Fruit fly (Drosophila melanogaster) whole organism, pupa: ENCODE data around the gene Ir94b.
A peak's percentile ranks its signal among the peaks of the same experiment; 100 is the strongest.

Experiments used
- CG10348 ChIP-seq: fragments of 200-800 bp; sonication (Bioruptor generic); IDR thresholded peaks from 2 replicates; pipeline ENCODE4 v1.3.6; 2022; ENCODE audit warnings: missing biosample characterization, missing genetic modification characterization
- CG12605 ChIP-seq: fragments of 200-800 bp; sonication (Bioruptor generic); IDR thresholded peaks from 2 replicates; pipeline ENCODE4 v1.3.6; 2022; ENCODE audit warnings: missing biosample characterization, missing genetic modification characterization
- CG13204 ChIP-seq: fragments of 200-800 bp; sonication (Bioruptor generic); optimal IDR thresholded peaks from 2 replicates; lab custom pipeline; 2018; ENCODE audit warnings: missing biosample characterization, mild to moderate bottlenecking, missing genetic modification characterization, moderate library complexity
- CG14655 ChIP-seq: fragments of 200-800 bp; sonication (Bioruptor generic); optimal IDR thresholded peaks from 3 replicates; lab custom pipeline; 2017; ENCODE audit warnings: mild to moderate bottlenecking, missing biosample characterization, missing genetic modification reagents, missing genetic modification characterization
- CG15710 ChIP-seq: fragments of 200-800 bp; sonication (Bioruptor generic); optimal IDR thresholded peaks from 2 replicates; lab custom pipeline; 2018; ENCODE audit warnings: missing biosample characterization, mild to moderate bottlenecking, missing genetic modification characterization, moderate library complexity
- CG17806 ChIP-seq: fragments of 200-800 bp; sonication (Bioruptor generic); optimal IDR thresholded peaks from 2 replicates; lab custom pipeline; 2018; ENCODE audit warnings: missing biosample characterization, mild to moderate bottlenecking, missing genetic modification characterization, moderate library complexity
- CG32121 ChIP-seq: fragments of 200-800 bp; sonication (Bioruptor generic); IDR thresholded peaks from 2 replicates; pipeline ENCODE4 v1.3.6; 2022; ENCODE audit warnings: missing biosample characterization, missing genetic modification characterization
- CG34367 ChIP-seq: fragments of 200-800 bp; sonication (Bioruptor generic); optimal IDR thresholded peaks from 2 replicates; lab custom pipeline; 2018; ENCODE audit warnings: missing biosample characterization, mild to moderate bottlenecking, missing genetic modification characterization
- CG4496 ChIP-seq: fragments of 200-800 bp; sonication (Bioruptor generic); IDR thresholded peaks from 3 replicates; pipeline ENCODE4 v1.3.6; 2022; ENCODE audit warnings: missing biosample characterization, missing genetic modification characterization
- CG8159 ChIP-seq: fragments of 200-800 bp; sonication (Bioruptor generic); optimal IDR thresholded peaks from 3 replicates; lab custom pipeline; 2018; ENCODE audit warnings: missing biosample characterization, mild to moderate bottlenecking, missing genetic modification characterization, moderate library complexity
- CG8301 ChIP-seq: fragments of 200-800 bp; sonication (Bioruptor generic); optimal IDR thresholded peaks from 2 replicates; lab custom pipeline; 2018; ENCODE audit warnings: missing biosample characterization, mild to moderate bottlenecking, missing genetic modification characterization
- CG9948 ChIP-seq: fragments of 200-800 bp; sonication (Bioruptor generic); optimal IDR thresholded peaks from 2 replicates; lab custom pipeline; 2018; ENCODE audit warnings: missing biosample characterization, mild to moderate bottlenecking, missing genetic modification characterization, moderate library complexity
- D1 ChIP-seq: fragments of 200-800 bp; sonication (Bioruptor generic); optimal IDR thresholded peaks from 2 replicates; lab custom pipeline; 2018; ENCODE audit warnings: missing biosample characterization, mild to moderate bottlenecking, missing genetic modification characterization, moderate library complexity
- EcR ChIP-seq: fragments of 200-800 bp; sonication (Bioruptor generic); optimal IDR thresholded peaks from 3 replicates; lab custom pipeline; 2019; ENCODE audit warnings: missing biosample characterization, missing genetic modification characterization, mild to moderate bottlenecking, moderate library complexity, missing genetic modification reagents
- Ets98B ChIP-seq: fragments of 200-800 bp; sonication (Bioruptor generic); IDR thresholded peaks from 2 replicates; pipeline ENCODE4 v1.3.6; 2022; ENCODE audit warnings: missing biosample characterization, missing genetic modification characterization
- Pif1A ChIP-seq: fragments of 200-800 bp; sonication (Bioruptor generic); optimal IDR thresholded peaks from 3 replicates; lab custom pipeline; 2016; ENCODE audit warnings: missing biosample characterization, missing genetic modification characterization
- Pif1B ChIP-seq: fragments of 200-800 bp; sonication (Bioruptor generic); optimal IDR thresholded peaks from 3 replicates; lab custom pipeline; 2016; ENCODE audit warnings: missing biosample characterization, missing genetic modification characterization
- Snoo ChIP-seq: fragments of 200-800 bp; sonication (Bioruptor generic); optimal IDR thresholded peaks from 3 replicates; lab custom pipeline; 2017; ENCODE audit warnings: missing biosample characterization, mild to moderate bottlenecking, missing genetic modification characterization, inconsistent platforms
- fd96Ca ChIP-seq: fragments of 200-800 bp; sonication (Bioruptor generic); IDR thresholded peaks from 3 replicates; pipeline ENCODE4 v1.3.6; 2022; ENCODE audit warnings: missing biosample characterization, missing genetic modification characterization
- gl ChIP-seq: fragments of 200-800 bp; sonication (Bioruptor generic); optimal IDR thresholded peaks from 2 replicates; lab custom pipeline; 2018; ENCODE audit warnings: missing biosample characterization, mild to moderate bottlenecking, missing genetic modification characterization
- rn ChIP-seq: fragments of 200-800 bp; sonication (Bioruptor generic); IDR thresholded peaks from 2 replicates; pipeline ENCODE4 v1.3.6; 2022; ENCODE audit warnings: missing biosample characterization, missing genetic modification characterization

Gene Ir94b

dm6 chr3R:22147426-22147825, 30.4 kb upstream of the Ir94b start:
- no peak for TF ChIP-seq CG9948
- no peak for TF ChIP-seq CG12605
- no peak for TF ChIP-seq D1
- no peak for TF ChIP-seq Snoo (tag; lab: Kevin White, UChicago)
- no peak for TF ChIP-seq CG10348 (GFP tag; lab: Robert Waterston, UW)
- TF ChIP-seq CG8159 (tag; lab: Kevin White, UChicago), result no peak
- TF ChIP-seq rn (GFP tag; lab: Robert Waterston, UW), result no peak

DNA sequence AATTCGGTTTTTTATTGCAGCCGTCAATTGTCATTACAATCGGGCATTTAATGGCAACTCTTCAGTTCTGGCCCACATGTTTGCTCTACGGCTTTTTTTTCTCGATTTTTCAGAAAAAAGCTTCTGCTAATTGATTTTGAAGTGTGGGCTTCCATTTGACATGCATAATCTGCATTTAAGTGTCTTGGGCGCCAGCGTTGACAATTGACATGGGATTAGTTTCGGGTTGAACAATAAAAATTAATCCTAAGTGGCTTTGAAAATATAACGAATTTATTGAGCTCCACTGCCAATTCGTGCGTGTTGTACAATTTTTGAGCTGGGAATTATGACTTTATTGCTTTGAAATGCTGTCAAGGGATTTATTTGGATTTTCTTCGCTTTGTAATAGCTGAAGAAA, 29.5 kb upstream of the Ir94b start:
- no peak for TF ChIP-seq CG12605
- no peak for TF ChIP-seq EcR
- no peak for TF ChIP-seq Ets98B (GFP tag; lab: Robert Waterston, UW)
- TF ChIP-seq Pif1B, result no peak
- no peak for TF ChIP-seq CG15710
- no peak for TF ChIP-seq CG32121
- TF ChIP-seq CG10348 (GFP tag; lab: Robert Waterston, UW), result no peak
- no peak for TF ChIP-seq gl (tag; lab: Kevin White, UChicago)
- no peak for TF ChIP-seq CG8301 (tag; lab: Kevin White, UChicago)
- TF ChIP-seq CG17806 (tag; lab: Kevin White, UChicago), result no peak
- TF ChIP-seq CG4496 (GFP tag; lab: Robert Waterston, UW), result no peak
- no peak for TF ChIP-seq D1
- TF ChIP-seq CG8159 (tag; lab: Kevin White, UChicago), result no peak
- no peak for TF ChIP-seq Pif1A (GFP tag; lab: Kevin White, UChicago)
- TF ChIP-seq Snoo (tag; lab: Kevin White, UChicago), result no peak
- no peak for TF ChIP-seq rn (GFP tag; lab: Robert Waterston, UW)
- TF ChIP-seq CG34367, result no peak

- TF ChIP-seq CG13204 (no peak), CG9948 (peak; percentile 56), CG12605 (peak; percentile 27; the same call in 1 of the 2 replicates), CG10348 (GFP tag; lab: Robert Waterston, UW) (peak; percentile 66; the same call in 1 of the 2 replicates), EcR (no peak), D1 (no peak), CG8159 (tag; lab: Kevin White, UChicago) (peak; percentile 59), Pif1A (GFP tag; lab: Kevin White, UChicago) (peak; percentile 63), fd96Ca (GFP tag; lab: Robert Waterston, UW) (peak; percentile 86), CG17806 (tag; lab: Kevin White, UChicago) (peak; percentile 66), CG32121 (peak; percentile 83), CG15710 (peak; percentile 60), gl (tag; lab: Kevin White, UChicago) (no peak), Ets98B (GFP tag; lab: Robert Waterston, UW) (peak; percentile 86), Snoo (tag; lab: Kevin White, UChicago) (no peak), CG8301 (tag; lab: Kevin White, UChicago) (peak; percentile 71), CG34367 (peak; percentile 26), Pif1B (peak; percentile 58), rn (GFP tag; lab: Robert Waterston, UW) (peak; percentile 73), CG4496 (GFP tag; lab: Robert Waterston, UW) (no peak), CG14655 (peak; percentile 74)
Observed at dm6 chr3R:22145425-22146411, 28.7 kb upstream of the Ir94b start.

- peak; percentile 25 for TF ChIP-seq Pif1B
- no peak for TF ChIP-seq CG17806 (tag; lab: Kevin White, UChicago)
- no peak for TF ChIP-seq fd96Ca (GFP tag; lab: Robert Waterston, UW)
- TF ChIP-seq gl (tag; lab: Kevin White, UChicago), result no peak
- TF ChIP-seq EcR, result peak; percentile 58
Observed at dm6 chr3R:22142495-22142894, 25.4 kb upstream of the Ir94b start.

DNA sequence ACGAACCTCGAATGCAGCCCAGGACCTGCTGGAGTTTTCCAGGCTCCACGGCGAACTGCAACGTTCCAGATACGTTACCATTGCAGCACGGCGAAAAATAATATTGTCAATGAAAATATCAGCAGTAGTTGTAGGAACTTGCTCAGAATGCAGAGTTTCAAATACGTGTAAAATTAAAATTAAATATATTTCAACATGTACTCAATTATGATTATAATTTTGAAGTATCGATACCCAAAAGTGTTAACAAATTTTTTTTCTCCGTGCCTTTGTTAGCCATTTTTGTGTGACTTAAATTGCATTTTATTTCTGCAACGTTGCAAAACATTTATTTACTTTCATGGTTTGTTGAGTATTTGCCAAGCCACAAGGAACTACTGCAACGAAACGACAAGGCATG, 24.3 kb upstream of the Ir94b start:
- TF ChIP-seq CG8301 (tag; lab: Kevin White, UChicago) (peak; percentile 38), CG8159 (tag; lab: Kevin White, UChicago) (peak; percentile 11), CG9948 (peak; percentile 39), CG15710 (peak; percentile 13), rn (GFP tag; lab: Robert Waterston, UW) (no peak), CG14655 (peak; percentile 32), CG34367 (no peak), CG4496 (GFP tag; lab: Robert Waterston, UW) (no peak), CG17806 (tag; lab: Kevin White, UChicago) (peak; percentile 38), gl (tag; lab: Kevin White, UChicago) (no peak), Pif1A (GFP tag; lab: Kevin White, UChicago) (peak; percentile 1), fd96Ca (GFP tag; lab: Robert Waterston, UW) (no peak), Ets98B (GFP tag; lab: Robert Waterston, UW) (no peak), CG12605 (no peak)

DNA sequence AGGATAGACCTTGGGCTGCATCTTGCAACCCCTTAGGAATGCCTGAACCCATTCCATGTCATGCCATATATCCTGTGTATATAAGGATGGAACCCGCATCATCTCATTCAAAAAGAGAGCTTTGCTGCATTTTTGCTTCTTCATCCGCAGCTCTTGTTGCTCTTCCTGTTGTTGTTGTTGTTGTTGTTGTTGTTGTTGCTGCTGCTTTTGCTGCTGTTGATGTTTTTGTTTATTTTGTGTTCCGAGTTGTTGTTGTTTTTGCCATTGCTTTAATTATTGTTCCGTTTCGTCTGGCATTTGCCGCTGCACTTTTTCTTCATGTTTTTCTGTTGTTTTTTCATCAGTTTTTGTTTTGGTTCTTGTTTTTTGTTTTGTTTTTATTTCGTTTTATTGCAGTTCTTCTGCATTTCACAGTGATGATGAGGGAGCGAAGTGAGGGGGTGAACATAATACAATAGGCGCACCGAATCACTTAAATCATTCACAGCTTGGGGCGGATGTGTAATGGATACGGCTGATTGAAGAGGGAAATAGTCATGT, 22.9 kb upstream of the Ir94b start:
- TF ChIP-seq Snoo (tag; lab: Kevin White, UChicago), result peak; percentile 35
- TF ChIP-seq fd96Ca (GFP tag; lab: Robert Waterston, UW), result peak; percentile 9; the same call in 1 of the 3 replicates
- peak; percentile 74 for TF ChIP-seq Pif1A (GFP tag; lab: Kevin White, UChicago)
- peak; percentile 77 for TF ChIP-seq CG34367
- TF ChIP-seq CG13204, result peak; percentile 84
- TF ChIP-seq CG14655, result peak; percentile 67
- TF ChIP-seq D1, result no peak
- peak; percentile 57 for TF ChIP-seq CG9948
- TF ChIP-seq Ets98B (GFP tag; lab: Robert Waterston, UW), result no peak
- peak; percentile 6 for TF ChIP-seq EcR
- no peak for TF ChIP-seq CG32121
- TF ChIP-seq CG8159 (tag; lab: Kevin White, UChicago), result peak; percentile 68
- peak; percentile 87 for TF ChIP-seq gl (tag; lab: Kevin White, UChicago)
- no peak; the same call in 1 of the 2 replicates for TF ChIP-seq rn (GFP tag; lab: Robert Waterston, UW)
- TF ChIP-seq CG4496 (GFP tag; lab: Robert Waterston, UW), result no peak
- TF ChIP-seq CG10348 (GFP tag; lab: Robert Waterston, UW), result no peak
- TF ChIP-seq CG15710, result peak; percentile 72
- peak; percentile 43 for TF ChIP-seq Pif1B
- peak; percentile 61 for TF ChIP-seq CG17806 (tag; lab: Kevin White, UChicago)
- peak; percentile 87 for TF ChIP-seq CG12605
- TF ChIP-seq CG8301 (tag; lab: Kevin White, UChicago), result peak; percentile 68
